Worm (Caenorhabditis elegans): Measurements from ENCODE around the gene idpp-14.

DNA sequence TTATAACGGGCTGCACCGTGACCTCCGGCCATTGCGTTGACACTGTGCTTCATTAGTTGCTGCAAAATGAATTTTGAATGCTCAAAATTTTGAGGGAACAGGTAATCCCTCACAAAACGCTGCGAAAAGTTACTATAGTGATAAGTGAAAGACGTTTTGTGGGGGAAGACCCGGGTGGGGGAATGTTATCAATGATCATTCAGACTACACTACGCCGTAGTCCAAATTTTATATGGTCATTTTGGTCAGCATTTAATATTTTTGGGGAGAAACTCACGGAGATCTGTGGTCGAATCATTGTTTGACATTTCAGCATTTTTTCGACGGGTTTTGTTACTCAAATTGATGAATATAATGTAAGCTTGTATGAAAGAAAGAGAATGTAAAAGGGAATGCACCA, 43.0 kb upstream of the idpp-14 start:
- TF ChIP-seq scrt-1 (GFP tag; IDR thresholded peaks at IDR 0.05), result no peak
- no peak for TF ChIP-seq sea-1 (GFP tag; conservative IDR thresholded peaks at IDR 0.05)
